Worm (Caenorhabditis elegans) whole organism, L4 larva: ENCODE measurements around the gene C07A9.5.

Experiments
- D1046.2 ChIP-seq: fragments of 200-800 bp; sonication (Bioruptor generic); IDR thresholded peaks from 2 replicates; pipeline ENCODE4 v1.3.6; 2022; ENCODE audit warnings: missing genetic modification characterization, missing compliant biosample characterization
- F26F4.8 ChIP-seq: fragments of 200-800 bp; sonication (Bioruptor generic); conservative IDR thresholded peaks from 2 replicates; pipeline ENCODE4 v1.3.6; 2022; ENCODE audit warnings: missing genetic modification characterization, missing compliant biosample characterization
- F37D6.2 ChIP-seq: sonication (generic microtip); optimal IDR thresholded peaks from 2 replicates; lab custom pipeline; 2016; ENCODE audit warnings: mild to moderate bottlenecking, missing genetic modification characterization, missing compliant biosample characterization
- F49E8.2 ChIP-seq: sonication (generic microtip); optimal IDR thresholded peaks from 2 replicates; lab custom pipeline; 2016; ENCODE audit warnings: missing compliant biosample characterization, mild to moderate bottlenecking, missing genetic modification characterization, borderline replicate concordance
- T20F7.1 ChIP-seq: fragments of 200-800 bp; sonication (Bioruptor generic); optimal IDR thresholded peaks from 2 replicates; lab custom pipeline; 2018; ENCODE audit warnings: mild to moderate bottlenecking, missing genetic modification characterization, missing compliant biosample characterization
- ZK337.2 ChIP-seq: fragments of 200-800 bp; sonication (Bioruptor generic); IDR thresholded peaks from 2 replicates; pipeline ENCODE4 v1.3.6; 2022; ENCODE audit warnings: missing genetic modification reagents, missing genetic modification characterization, missing compliant biosample characterization
- ZK546.5 ChIP-seq, 2 experiments: sonication (generic microtip); optimal IDR thresholded peaks; 2 replicates each; lab custom pipeline; 2017; ENCODE audit warnings: missing biosample characterization in 2 of 2, missing genetic modification characterization in 2 of 2
- ama-1 ChIP-seq: fragments of 150-350 bp; optimal IDR thresholded peaks from 2 replicates; lab custom pipeline; 2014; ENCODE audit warnings: inconsistent platforms, mixed read lengths
- attf-4 ChIP-seq: sonication (generic microtip); optimal IDR thresholded peaks from 3 replicates; lab custom pipeline; 2017; ENCODE audit warnings: missing biosample characterization, missing genetic modification characterization
- ceh-28 ChIP-seq: fragments of 150-350 bp; optimal IDR thresholded peaks from 2 replicates; lab custom pipeline; 2014; ENCODE audit warnings: missing biosample characterization, missing genetic modification reagents, missing genetic modification characterization
- ceh-82 ChIP-seq: sonication (generic microtip); optimal IDR thresholded peaks from 2 replicates; lab custom pipeline; 2017; ENCODE audit warnings: missing biosample characterization, missing genetic modification characterization
- ctbp-1 ChIP-seq: fragments of 200-800 bp; sonication (Bioruptor generic); IDR thresholded peaks from 2 replicates; pipeline ENCODE4 v1.3.6; 2022; ENCODE audit warnings: missing genetic modification reagents, missing genetic modification characterization, missing compliant biosample characterization
- daf-16 ChIP-seq, 3 experiments: sonication (generic microtip); optimal IDR thresholded peaks; 2 replicates each; lab custom pipeline; 2016 to 2017; ENCODE audit warnings: missing genetic modification characterization in 3 of 3, missing genetic modification reagents in 3 of 3, mild to moderate bottlenecking in 2 of 3, missing compliant biosample characterization in 2 of 3, missing biosample characterization in 1 of 3, moderate library complexity in 1 of 3
- daf-19 ChIP-seq: fragments of 200-800 bp; sonication (Bioruptor generic); conservative IDR thresholded peaks from 2 replicates; pipeline ENCODE4 v1.3.6; 2022; ENCODE audit warnings: missing genetic modification characterization, missing compliant biosample characterization
- dmd-6 ChIP-seq: fragments of 200-800 bp; sonication (Bioruptor generic); IDR thresholded peaks from 2 replicates; pipeline ENCODE4 v1.3.6; 2022; ENCODE audit warnings: missing genetic modification reagents, missing genetic modification characterization, missing compliant biosample characterization
- dmd-8 ChIP-seq: fragments of 200-800 bp; sonication (Bioruptor generic); IDR thresholded peaks from 2 replicates; pipeline ENCODE4 v1.3.6; 2022; ENCODE audit warnings: missing genetic modification characterization, missing compliant biosample characterization
- dmd-9 ChIP-seq: fragments of 200-800 bp; sonication (Bioruptor generic); IDR thresholded peaks from 2 replicates; pipeline ENCODE4 v1.3.6; 2022; ENCODE audit warnings: missing genetic modification reagents, missing genetic modification characterization, missing compliant biosample characterization
- dpl-1 ChIP-seq: fragments of 150-350 bp; optimal IDR thresholded peaks from 2 replicates; lab custom pipeline; 2014; ENCODE audit warnings: missing biosample characterization, missing genetic modification reagents, missing genetic modification characterization
- dve-1 ChIP-seq: sonication (generic microtip); optimal IDR thresholded peaks from 2 replicates; lab custom pipeline; 2017; ENCODE audit warnings: antibody characterized with exemption, mild to moderate bottlenecking, missing genetic modification characterization, missing compliant biosample characterization; ENCODE audit not compliant: insufficient read depth
- egl-27 ChIP-seq: sonication (generic microtip); optimal IDR thresholded peaks from 3 replicates; lab custom pipeline; 2017; ENCODE audit warnings: missing biosample characterization, missing genetic modification reagents, missing genetic modification characterization
- egl-43 ChIP-seq: fragments of 200-800 bp; sonication (Bioruptor generic); IDR thresholded peaks from 2 replicates; pipeline ENCODE4 v1.3.6; 2022; ENCODE audit warnings: missing genetic modification reagents, missing genetic modification characterization, missing compliant biosample characterization
- fkh-10 ChIP-seq: fragments of 150-350 bp; optimal IDR thresholded peaks from 2 replicates; lab custom pipeline; 2014; ENCODE audit warnings: missing biosample characterization, missing genetic modification reagents, missing genetic modification characterization
- hlh-11 ChIP-seq: fragments of 200-800 bp; sonication (Bioruptor generic); optimal IDR thresholded peaks from 2 replicates; lab custom pipeline; 2018; ENCODE audit warnings: mild to moderate bottlenecking, missing genetic modification characterization, missing compliant biosample characterization
- hlh-30 ChIP-seq: sonication (generic microtip); optimal IDR thresholded peaks from 2 replicates; lab custom pipeline; 2017; ENCODE audit warnings: antibody characterized with exemption, mild to moderate bottlenecking, missing genetic modification characterization, missing compliant biosample characterization; ENCODE audit not compliant: insufficient read depth
- jun-1 ChIP-seq: fragments of 150-350 bp; optimal IDR thresholded peaks from 2 replicates; lab custom pipeline; 2014; ENCODE audit warnings: missing biosample characterization, missing genetic modification reagents, missing genetic modification characterization
- lin-38 ChIP-seq: fragments of 200-800 bp; sonication (Bioruptor generic); IDR thresholded peaks from 2 replicates; pipeline ENCODE4 v1.3.6; 2022; ENCODE audit warnings: missing genetic modification reagents, missing genetic modification characterization, missing compliant biosample characterization
- lin-39 ChIP-seq: fragments of 150-350 bp; optimal IDR thresholded peaks from 2 replicates; lab custom pipeline; 2014; ENCODE audit warnings: missing biosample characterization, missing genetic modification reagents, missing genetic modification characterization
- lsy-2 ChIP-seq, 2 experiments: fragments of 150-350 bp in 1 of 2; sonication (generic microtip) in 1 of 2; optimal IDR thresholded peaks; 2 replicates each; lab custom pipeline; 2014 to 2017; ENCODE audit warnings: missing biosample characterization in 2 of 2, missing genetic modification characterization in 2 of 2
- madf-9 ChIP-seq: fragments of 200-800 bp; sonication (Bioruptor generic); conservative IDR thresholded peaks from 2 replicates; pipeline ENCODE4 v1.3.6; 2022; ENCODE audit warnings: missing genetic modification reagents, missing genetic modification characterization, missing compliant biosample characterization
- mdt-29 ChIP-seq: fragments of 200-800 bp; sonication (Bioruptor generic); IDR thresholded peaks from 2 replicates; pipeline ENCODE4 v1.3.6; 2022; ENCODE audit warnings: missing genetic modification reagents, missing genetic modification characterization, missing compliant biosample characterization
- mes-2 ChIP-seq: sonication (generic microtip); optimal IDR thresholded peaks from 2 replicates; lab custom pipeline; 2016; ENCODE audit warnings: missing genotype, mild to moderate bottlenecking, missing genetic modification characterization, missing compliant biosample characterization; ENCODE audit not compliant: poor library complexity, severe bottlenecking
- mxl-3 ChIP-seq: fragments of 200-800 bp; sonication (Bioruptor generic); optimal IDR thresholded peaks from 2 replicates; lab custom pipeline; 2018; ENCODE audit warnings: mild to moderate bottlenecking, missing genetic modification characterization, missing compliant biosample characterization
- nhr-102 ChIP-seq: sonication (generic microtip); optimal IDR thresholded peaks from 2 replicates; lab custom pipeline; 2016; ENCODE audit warnings: mild to moderate bottlenecking, missing genetic modification characterization, moderate library complexity, missing compliant biosample characterization
- nhr-25 ChIP-seq: sonication (generic microtip); optimal IDR thresholded peaks from 2 replicates; lab custom pipeline; 2017; ENCODE audit warnings: missing genetic modification characterization, mild to moderate bottlenecking, missing compliant biosample characterization, antibody characterized with exemption, moderate library complexity, borderline replicate concordance; ENCODE audit not compliant: insufficient read depth
- nhr-41 ChIP-seq: fragments of 200-800 bp; sonication (Bioruptor generic); IDR thresholded peaks from 2 replicates; pipeline ENCODE4 v1.3.6; 2022; ENCODE audit warnings: missing genetic modification reagents, missing genetic modification characterization, missing compliant biosample characterization
- nhr-77 ChIP-seq: fragments of 150-350 bp; optimal IDR thresholded peaks from 2 replicates; lab custom pipeline; 2014; ENCODE audit warnings: missing biosample characterization, missing genetic modification characterization
- pha-4 ChIP-seq, 2 experiments: fragments of 150-350 bp in 1 of 2; fragments of 200-800 bp in 1 of 2; sonication (Bioruptor generic) in 1 of 2; IDR thresholded peaks in 1 of 2; optimal IDR thresholded peaks in 1 of 2; 2 replicates each; pipeline versions ENCODE4 v1.3.6 to Lab custom; 2014 to 2022; ENCODE audit warnings: missing genetic modification characterization in 2 of 2, missing genetic modification reagents in 2 of 2, missing biosample characterization in 1 of 2, missing compliant biosample characterization in 1 of 2
- php-3 ChIP-seq: fragments of 200-800 bp; sonication (Bioruptor generic); IDR thresholded peaks from 2 replicates; pipeline ENCODE4 v1.3.6; 2022; ENCODE audit warnings: missing genetic modification reagents, missing genetic modification characterization, missing compliant biosample characterization
- rbr-2 ChIP-seq: sonication (generic microtip); optimal IDR thresholded peaks from 2 replicates; lab custom pipeline; 2016; ENCODE audit warnings: missing genotype, missing genetic modification characterization, missing compliant biosample characterization
- sdz-12 ChIP-seq: fragments of 200-800 bp; sonication (Bioruptor generic); optimal IDR thresholded peaks from 2 replicates; lab custom pipeline; 2018; ENCODE audit warnings: mild to moderate bottlenecking, missing genetic modification characterization, missing compliant biosample characterization
- set-16 ChIP-seq: fragments of 200-800 bp; sonication (Bioruptor generic); IDR thresholded peaks from 2 replicates; pipeline ENCODE4 v1.3.6; 2022; ENCODE audit warnings: missing genetic modification reagents, missing genetic modification characterization, missing compliant biosample characterization
- snpc-4 ChIP-seq: fragments of 150-350 bp; optimal IDR thresholded peaks from 2 replicates; lab custom pipeline; 2014; ENCODE audit warnings: missing biosample characterization, missing genetic modification characterization
- spr-1 ChIP-seq: sonication (generic microtip); optimal IDR thresholded peaks from 2 replicates; lab custom pipeline; 2016; ENCODE audit warnings: mild to moderate bottlenecking, missing genetic modification characterization, missing compliant biosample characterization
- spr-3 ChIP-seq: fragments of 200-800 bp; sonication (Bioruptor generic); optimal IDR thresholded peaks from 2 replicates; lab custom pipeline; 2018; ENCODE audit warnings: mild to moderate bottlenecking, missing genetic modification characterization, missing compliant biosample characterization
- tra-1 ChIP-seq: fragments of 200-800 bp; sonication (Bioruptor generic); IDR thresholded peaks from 2 replicates; pipeline ENCODE4 v1.3.6; 2022; ENCODE audit warnings: missing genetic modification reagents, missing genetic modification characterization, missing compliant biosample characterization
- unc-130 ChIP-seq: sonication (generic microtip); optimal IDR thresholded peaks from 2 replicates; lab custom pipeline; 2016; ENCODE audit warnings: missing genetic modification reagents, missing genetic modification characterization, missing compliant biosample characterization
- vab-7 ChIP-seq: fragments of 200-800 bp; sonication (Bioruptor generic); IDR thresholded peaks from 2 replicates; pipeline ENCODE4 v1.3.6; 2022; ENCODE audit warnings: missing genetic modification reagents, missing genetic modification characterization, missing compliant biosample characterization
- zag-1 ChIP-seq: fragments of 150-350 bp; optimal IDR thresholded peaks from 2 replicates; lab custom pipeline; 2014; ENCODE audit warnings: missing biosample characterization, missing genetic modification characterization
- zip-11 ChIP-seq: fragments of 200-800 bp; sonication (Bioruptor generic); IDR thresholded peaks from 2 replicates; pipeline ENCODE4 v1.3.6; 2022; ENCODE audit warnings: missing genetic modification characterization, missing compliant biosample characterization
- ztf-7 ChIP-seq: fragments of 150-350 bp; optimal IDR thresholded peaks from 2 replicates; lab custom pipeline; 2014; ENCODE audit warnings: missing biosample characterization, missing genetic modification characterization

The C07A9.5 gene

ce11 chrIII:9697323-9697722 is 14.7 kb upstream of the C07A9.5 start (continued):
- TF ChIP-seq daf-16 (GFP tag; optimal IDR thresholded peaks at IDR 0.05; lab: Kevin White, UChicago) (no peak), daf-16 (tag; optimal IDR thresholded peaks at IDR 0.05; lab: Kevin White, UChicago) (peak; percentile 36), dpl-1 (peak; percentile 29), dmd-8 (GFP tag; lab: Robert Waterston, UW) (no peak), hlh-30 (peak; percentile 71), egl-27 (tag; lab: Kevin White, UChicago) (no peak), hlh-11 (tag; lab: Kevin White, UChicago) (peak; percentile 78), dmd-9 (no peak), mes-2 (tag; lab: Kevin White, UChicago) (peak; percentile 73), D1046.2 (GFP tag; lab: Robert Waterston, UW) (no peak), nhr-102 (no peak), spr-1 (tag; lab: Kevin White, UChicago) (no peak), F26F4.8 (GFP tag; lab: Robert Waterston, UW) (no peak), ctbp-1 (0 out of 2 replicates have a peak, but pooled peaks have one; percentile 24), unc-130 (GFP tag; lab: Kevin White, UChicago) (no peak), lin-38 (GFP tag; lab: Robert Waterston, UW) (no peak), dve-1 (tag; lab: Kevin White, UChicago) (peak; percentile 49), attf-4 (tag; lab: Kevin White, UChicago) (no peak), set-16 (GFP tag; lab: Robert Waterston, UW) (0 out of 2 replicates have a peak, but pooled peaks have one; percentile 18), ceh-28 (no peak), nhr-41 (GFP tag; lab: Robert Waterston, UW) (no peak), ama-1 (no peak), pha-4 (GFP tag; IDR thresholded peaks at IDR 0.05; lab: Robert Waterston, UW) (no peak), pha-4 (tag; optimal IDR thresholded peaks at IDR 0.05; lab: Kevin White, UChicago) (no peak), lsy-2 (tag; optimal IDR thresholded peaks at IDR 0.05; lab: Kevin White, UChicago) (peak in 1 of 2 experiments; percentile 58), spr-3 (GFP tag; lab: Kevin White, UChicago) (no peak), sdz-12 (GFP tag; lab: Kevin White, UChicago) (no peak), dmd-6 (GFP tag; lab: Robert Waterston, UW) (peak; percentile 57; the same call in 1 of the 2 replicates), daf-19 (GFP tag; lab: Robert Waterston, UW) (no peak), jun-1 (tag; lab: Kevin White, UChicago) (no peak), madf-9 (no peak), nhr-25 (tag; lab: Kevin White, UChicago) (no peak), zip-11 (GFP tag; lab: Robert Waterston, UW) (no peak), vab-7 (no peak), egl-43 (GFP tag; lab: Robert Waterston, UW) (no peak), fkh-10 (GFP tag; lab: Kevin White, UChicago) (peak; percentile 58), rbr-2 (tag; lab: Kevin White, UChicago) (peak; percentile 66), F37D6.2 (tag; lab: Kevin White, UChicago) (peak; percentile 15), tra-1 (no peak), ceh-82 (no peak), mxl-3 (GFP tag; lab: Kevin White, UChicago) (peak; percentile 68), snpc-4 (tag; lab: Kevin White, UChicago) (no peak), mdt-29 (GFP tag; lab: Robert Waterston, UW) (no peak), nhr-77 (no peak), ztf-7 (tag; lab: Kevin White, UChicago) (peak; percentile 9), zag-1 (no peak), lin-39 (tag; lab: Kevin White, UChicago) (no peak), T20F7.1 (GFP tag; lab: Kevin White, UChicago) (no peak), F49E8.2 (tag; lab: Kevin White, UChicago) (no peak), php-3 (GFP tag; lab: Robert Waterston, UW) (no peak), ZK546.5 (tag; optimal IDR thresholded peaks at IDR 0.05; lab: Kevin White, UChicago) (no peak), ZK337.2 (GFP tag; lab: Robert Waterston, UW) (no peak)
